Fruit fly (Drosophila melanogaster) whole organism, embryonic: ENCODE measurements around the gene CG13114.

Experiments used
- BtbVII ChIP-seq: fragments of 200-800 bp; sonication (Bioruptor generic); optimal IDR thresholded peaks from 3 replicates; lab custom pipeline; 2017; ENCODE audit warnings: missing biosample characterization, mild to moderate bottlenecking, missing genetic modification characterization
- CG1024 ChIP-seq: fragments of 200-800 bp; sonication (Bioruptor generic); IDR thresholded peaks from 2 replicates; pipeline ENCODE4 v1.3.6; 2022; ENCODE audit warnings: missing biosample characterization, missing genetic modification characterization
- CG10431 ChIP-seq: fragments of 200-800 bp; sonication (Bioruptor generic); optimal IDR thresholded peaks from 3 replicates; lab custom pipeline; 2018; ENCODE audit warnings: missing biosample characterization, mild to moderate bottlenecking, missing genetic modification characterization
- CG10654 ChIP-seq: fragments of 200-800 bp; sonication (Bioruptor generic); optimal IDR thresholded peaks from 2 replicates; lab custom pipeline; 2016; ENCODE audit warnings: missing biosample characterization, missing genetic modification characterization
- CG12071 ChIP-seq: fragments of 200-800 bp; sonication (Bioruptor generic); optimal IDR thresholded peaks from 3 replicates; lab custom pipeline; 2018; ENCODE audit warnings: missing biosample characterization, mild to moderate bottlenecking, missing genetic modification characterization
- CG13123 ChIP-seq: fragments of 200-800 bp; sonication (Bioruptor generic); optimal IDR thresholded peaks from 2 replicates; lab custom pipeline; 2016; ENCODE audit warnings: missing biosample characterization, missing genetic modification characterization
- CG14441 ChIP-seq: fragments of 200-800 bp; sonication (Bioruptor generic); IDR thresholded peaks from 2 replicates; pipeline ENCODE4 v1.3.6; 2022; ENCODE audit warnings: missing biosample characterization, missing genetic modification characterization
- CG14667 ChIP-seq: fragments of 200-800 bp; sonication (Bioruptor generic); IDR thresholded peaks from 2 replicates; pipeline ENCODE4 v1.3.6; 2022; ENCODE audit warnings: missing biosample characterization, missing genetic modification characterization
- CG17612 ChIP-seq: fragments of 200-800 bp; sonication (Bioruptor generic); IDR thresholded peaks from 2 replicates; pipeline ENCODE4 v1.3.6; 2022; ENCODE audit warnings: missing biosample characterization, missing genetic modification characterization
- CG18764 ChIP-seq: fragments of 200-800 bp; sonication (Bioruptor generic); optimal IDR thresholded peaks from 3 replicates; lab custom pipeline; 2016; ENCODE audit warnings: missing biosample characterization, missing genetic modification characterization
- CG31388 ChIP-seq: fragments of 200-800 bp; sonication (Bioruptor generic); optimal IDR thresholded peaks from 2 replicates; lab custom pipeline; 2016; ENCODE audit warnings: missing biosample characterization, missing genetic modification characterization
- CG32767 ChIP-seq: fragments of 200-800 bp; sonication (Bioruptor generic); IDR thresholded peaks from 2 replicates; pipeline ENCODE4 v1.3.6; 2022; ENCODE audit warnings: missing biosample characterization, missing genetic modification characterization
- CG5953 ChIP-seq: fragments of 200-800 bp; sonication (Bioruptor generic); IDR thresholded peaks from 2 replicates; pipeline ENCODE4 v1.3.6; 2022; ENCODE audit warnings: missing biosample characterization, missing genetic modification characterization
- CG6654 ChIP-seq: fragments of 200-800 bp; sonication (Bioruptor generic); optimal IDR thresholded peaks from 2 replicates; lab custom pipeline; 2017; ENCODE audit warnings: missing biosample characterization, mild to moderate bottlenecking, missing genetic modification characterization
- CG7928 ChIP-seq: fragments of 200-800 bp; sonication (Bioruptor generic); optimal IDR thresholded peaks from 2 replicates; lab custom pipeline; 2017; ENCODE audit warnings: missing biosample characterization, mild to moderate bottlenecking, missing genetic modification characterization
- CG8089 ChIP-seq: fragments of 200-800 bp; sonication (Bioruptor generic); optimal IDR thresholded peaks from 3 replicates; lab custom pipeline; 2016; ENCODE audit warnings: missing biosample characterization, missing genetic modification characterization
- CG8478 ChIP-seq: fragments of >200 bp; optimal IDR thresholded peaks from 2 replicates; lab custom pipeline; 2018
- CG9437 ChIP-seq: fragments of 200-800 bp; sonication (Bioruptor generic); optimal IDR thresholded peaks from 2 replicates; lab custom pipeline; 2018; ENCODE audit warnings: missing biosample characterization, mild to moderate bottlenecking, missing genetic modification characterization
- CHES-1-like ChIP-seq: fragments of 200-800 bp; sonication (Bioruptor generic); optimal IDR thresholded peaks from 2 replicates; lab custom pipeline; 2016; ENCODE audit warnings: missing biosample characterization, missing genetic modification characterization
- D19A ChIP-seq: fragments of 200-800 bp; optimal IDR thresholded peaks from 3 replicates; lab custom pipeline; 2019; ENCODE audit warnings: missing biosample characterization, mild to moderate bottlenecking, missing genetic modification characterization, moderate library complexity
- E2f1 ChIP-seq: fragments of 200-800 bp; sonication (Bioruptor generic); IDR thresholded peaks from 2 replicates; pipeline ENCODE4 v1.3.6; 2022; ENCODE audit warnings: missing biosample characterization, missing genetic modification characterization
- Fer1 ChIP-seq: fragments of 200-800 bp; sonication (Bioruptor generic); optimal IDR thresholded peaks from 2 replicates; lab custom pipeline; 2017; ENCODE audit warnings: missing biosample characterization, mild to moderate bottlenecking, missing genetic modification characterization
- Lhr ChIP-seq: fragments of 200-800 bp; sonication (Bioruptor generic); optimal IDR thresholded peaks from 3 replicates; lab custom pipeline; 2017; ENCODE audit warnings: mild to moderate bottlenecking, missing biosample characterization, missing genetic modification reagents, missing genetic modification characterization
- Mes4 ChIP-seq: fragments of 200-800 bp; sonication (Bioruptor generic); optimal IDR thresholded peaks from 2 replicates; lab custom pipeline; 2016; ENCODE audit warnings: missing biosample characterization, missing genetic modification characterization
- Myb ChIP-seq: fragments of 200-800 bp; sonication (Bioruptor generic); optimal IDR thresholded peaks from 2 replicates; lab custom pipeline; 2016; ENCODE audit warnings: missing biosample characterization, missing genetic modification characterization
- NK7.1 ChIP-seq: fragments of 200-800 bp; sonication (Bioruptor generic); optimal IDR thresholded peaks from 3 replicates; lab custom pipeline; 2016; ENCODE audit warnings: missing biosample characterization, missing genetic modification characterization
- Scr ChIP-seq: fragments of 200-800 bp; sonication (Bioruptor generic); IDR thresholded peaks from 2 replicates; pipeline ENCODE4 v1.3.6; 2022; ENCODE audit warnings: missing biosample characterization, missing genetic modification characterization; ENCODE audit not compliant: partially characterized antibody
- ase ChIP-seq: fragments of 200-800 bp; sonication (Bioruptor generic); IDR thresholded peaks from 3 replicates; pipeline ENCODE4 v1.3.6; 2022; ENCODE audit warnings: missing biosample characterization, missing genetic modification characterization
- ash1 ChIP-seq: fragments of 200-800 bp; sonication (Bioruptor generic); optimal IDR thresholded peaks from 2 replicates; lab custom pipeline; 2018; ENCODE audit warnings: missing biosample characterization, mild to moderate bottlenecking, missing genetic modification characterization
- bab2 ChIP-seq: fragments of 200-800 bp; sonication (Bioruptor generic); optimal IDR thresholded peaks from 2 replicates; lab custom pipeline; 2016; ENCODE audit warnings: missing biosample characterization, missing genetic modification characterization
- chm ChIP-seq: fragments of 200-800 bp; sonication (Bioruptor generic); IDR thresholded peaks from 2 replicates; pipeline ENCODE4 v1.3.6; 2022; ENCODE audit warnings: missing biosample characterization, missing genetic modification characterization
- ci ChIP-seq: fragments of 200-800 bp; sonication (Bioruptor generic); IDR thresholded peaks from 3 replicates; pipeline ENCODE4 v1.3.6; 2022; ENCODE audit warnings: missing biosample characterization, missing genetic modification characterization
- da ChIP-seq: fragments of 200-800 bp; sonication (Bioruptor generic); optimal IDR thresholded peaks from 2 replicates; lab custom pipeline; 2016; ENCODE audit warnings: missing biosample characterization, missing genetic modification characterization
- dan ChIP-seq: fragments of 200-800 bp; sonication (Bioruptor generic); IDR thresholded peaks from 2 replicates; pipeline ENCODE4 v1.3.6; 2022; ENCODE audit warnings: missing biosample characterization, missing genetic modification characterization
- fd64A ChIP-seq: fragments of 200-800 bp; sonication (Bioruptor generic); optimal IDR thresholded peaks from 3 replicates; lab custom pipeline; 2018; ENCODE audit warnings: missing biosample characterization, mild to moderate bottlenecking, missing genetic modification characterization
- gce ChIP-seq: fragments of 200-800 bp; sonication (Bioruptor generic); IDR thresholded peaks from 3 replicates; pipeline ENCODE4 v1.3.6; 2022; ENCODE audit warnings: missing biosample characterization, missing genetic modification characterization
- gt ChIP-seq: fragments of 200-800 bp; sonication (Bioruptor generic); IDR thresholded peaks from 2 replicates; pipeline ENCODE4 v1.3.6; 2022; ENCODE audit warnings: missing biosample characterization, missing genetic modification characterization
- hb ChIP-seq: fragments of 200-800 bp; sonication (Bioruptor generic); IDR thresholded peaks from 3 replicates; pipeline ENCODE4 v1.3.6; 2022; ENCODE audit warnings: missing biosample characterization, missing genetic modification characterization; ENCODE audit not compliant: partially characterized antibody
- hth ChIP-seq: fragments of >200 bp; optimal IDR thresholded peaks from 2 replicates; lab custom pipeline; 2017; ENCODE audit warnings: inconsistent platforms
- insv ChIP-seq, 2 experiments: fragments of 200-800 bp; sonication (Bioruptor generic); optimal IDR thresholded peaks; 3 replicates each; lab custom pipeline; 2016 to 2018; ENCODE audit warnings: missing biosample characterization in 2 of 2, missing genetic modification characterization in 2 of 2
- kay ChIP-seq: fragments of 200-800 bp; sonication (Bioruptor generic); optimal IDR thresholded peaks from 2 replicates; lab custom pipeline; 2016; ENCODE audit warnings: missing biosample characterization, missing genetic modification characterization
- knrl ChIP-seq: fragments of 200-800 bp; sonication (Bioruptor generic); IDR thresholded peaks from 3 replicates; pipeline ENCODE4 v1.3.6; 2022; ENCODE audit warnings: missing biosample characterization, missing genetic modification characterization; ENCODE audit not compliant: partially characterized antibody
- mirr ChIP-seq: fragments of 200-800 bp; sonication (Bioruptor generic); optimal IDR thresholded peaks from 3 replicates; lab custom pipeline; 2018; ENCODE audit warnings: missing biosample characterization, mild to moderate bottlenecking, missing genetic modification characterization
- odd ChIP-seq: fragments of 200-800 bp; sonication (Bioruptor generic); optimal IDR thresholded peaks from 2 replicates; lab custom pipeline; 2017; ENCODE audit warnings: missing biosample characterization, mild to moderate bottlenecking, missing genetic modification characterization
- prd ChIP-seq, 3 experiments: fragments of >200 bp in 2 of 3; fragments of 200-800 bp in 1 of 3; sonication (Bioruptor generic) in 1 of 3; optimal IDR thresholded peaks in 2 of 3; IDR thresholded peaks in 1 of 3; 2 replicates in 2 of 3; 3 replicates in 1 of 3; pipeline versions ENCODE4 v1.3.6 to Lab custom; 2017 to 2022; ENCODE audit warnings: missing biosample characterization in 1 of 3, missing genetic modification characterization in 1 of 3
- tll ChIP-seq, 2 experiments: fragments of 200-800 bp in 1 of 2; fragments of >200 bp in 1 of 2; sonication (Bioruptor generic) in 1 of 2; optimal IDR thresholded peaks; 2 replicates each; lab custom pipeline; 2017 to 2019; ENCODE audit warnings: missing biosample characterization in 2 of 2, missing genetic modification characterization in 2 of 2, mild to moderate bottlenecking in 1 of 2, moderate library complexity in 1 of 2
- twi ChIP-seq: fragments of 200-800 bp; optimal IDR thresholded peaks from 2 replicates; lab custom pipeline; 2019; ENCODE audit warnings: missing biosample characterization, mild to moderate bottlenecking, missing genetic modification characterization, moderate library complexity
- wdn ChIP-seq: fragments of 200-800 bp; sonication (Bioruptor generic); IDR thresholded peaks from 2 replicates; pipeline ENCODE4 v1.3.6; 2022; ENCODE audit warnings: missing biosample characterization, missing genetic modification characterization

CG13114 gene

dm6 chr2L:9520886-9521868, 24.4 kb upstream of the CG13114 start, which contains the start of gene Oatp30B (continued):
- TF ChIP-seq CG6654 (GFP tag; lab: Kevin White, UChicago) (peak; percentile 58), CG9437 (GFP tag; lab: Kevin White, UChicago) (peak; percentile 81), CG13123 (peak; percentile 95), CG8478 (no peak), Scr (GFP tag; lab: Robert Waterston, UW) (peak; percentile 99), gt (GFP tag; lab: Robert Waterston, UW) (peak; percentile 93), CG17612 (peak; percentile 93), Fer1 (peak; percentile 96), wdn (peak; percentile 95), ci (GFP tag; lab: Robert Waterston, UW) (peak; percentile 98), CG1024 (peak; percentile 89), CG7928 (GFP tag; lab: Kevin White, UChicago) (peak; percentile 71), Lhr (peak; percentile 98), CG14667 (GFP tag; lab: Robert Waterston, UW) (peak; percentile 96), fd64A (peak; percentile 58), da (GFP tag; lab: Kevin White, UChicago) (peak; percentile 89), hb (peak; percentile 91; the same call in 2 of the 3 replicates), CG10654 (GFP tag; lab: Kevin White, UChicago) (peak; percentile 97), CHES-1-like (GFP tag; lab: Kevin White, UChicago) (peak; percentile 95), knrl (GFP tag; lab: Robert Waterston, UW) (peak; percentile 98), mirr (peak; percentile 94), hth (lab: Kevin White, UChicago) (no peak), ash1 (peak; percentile 79), CG12071 (GFP tag; lab: Kevin White, UChicago) (peak; percentile 88), prd (optimal IDR thresholded peaks at IDR 0.05; lab: Kevin White, UChicago) (no peak), prd (GFP tag; IDR thresholded peaks at IDR 0.05; lab: Robert Waterston, UW) (peak; percentile 99), kay (GFP tag; lab: Kevin White, UChicago) (peak; percentile 96), insv (GFP tag; optimal IDR thresholded peaks at IDR 0.05; lab: Kevin White, UChicago) (peak in 1 of 2 experiments; percentile 79), odd (GFP tag; lab: Kevin White, UChicago) (peak; percentile 87), twi (tag; lab: Kevin White, UChicago) (peak; percentile 92), dan (no peak), NK7.1 (GFP tag; lab: Kevin White, UChicago) (peak; percentile 87), bab2 (GFP tag; lab: Kevin White, UChicago) (peak; percentile 96), Mes4 (GFP tag; lab: Kevin White, UChicago) (peak; percentile 91), CG5953 (GFP tag; lab: Robert Waterston, UW) (peak; percentile 97), CG18764 (GFP tag; lab: Kevin White, UChicago) (peak; percentile 94), CG8089 (GFP tag; lab: Kevin White, UChicago) (peak; percentile 90), gce (GFP tag; lab: Robert Waterston, UW) (peak; percentile 95; the same call in 2 of the 3 replicates), chm (GFP tag; lab: Robert Waterston, UW) (peak; percentile 99), CG14441 (peak; percentile 97), CG10431 (GFP tag; lab: Kevin White, UChicago) (peak; percentile 72), E2f1 (GFP tag; lab: Robert Waterston, UW) (peak; percentile 97), tll (GFP tag; optimal IDR thresholded peaks at IDR 0.05; lab: Kevin White, UChicago) (peak in 1 of 2 experiments; percentile 44), BtbVII (peak; percentile 87), CG32767 (GFP tag; lab: Robert Waterston, UW) (peak; percentile 93), ase (GFP tag; lab: Robert Waterston, UW) (peak; percentile 97), Myb (peak; percentile 80), D19A (tag; lab: Kevin White, UChicago) (peak; percentile 90), CG31388 (GFP tag; lab: Kevin White, UChicago) (peak; percentile 92)
